Fruit fly (Drosophila melanogaster) whole organism, prepupa: ENCODE measurements around the gene CG4968.

ENCODE experiments used
- CG16779 ChIP-seq: fragments of 200-800 bp; sonication (Bioruptor generic); optimal IDR thresholded peaks from 3 replicates; lab custom pipeline; 2017; ENCODE audit warnings: missing biosample characterization, mild to moderate bottlenecking, missing genetic modification characterization
- CG6854 ChIP-seq: fragments of 200-800 bp; sonication (Bioruptor generic); optimal IDR thresholded peaks from 2 replicates; lab custom pipeline; 2017; ENCODE audit warnings: missing biosample characterization, mild to moderate bottlenecking, missing genetic modification characterization
- CG8632 ChIP-seq: fragments of 200-800 bp; sonication (Bioruptor generic); optimal IDR thresholded peaks from 3 replicates; lab custom pipeline; 2016; ENCODE audit warnings: missing biosample characterization, missing genetic modification characterization
- Hr39 ChIP-seq: fragments of 200-800 bp; sonication (Bioruptor generic); optimal IDR thresholded peaks from 2 replicates; lab custom pipeline; 2016; ENCODE audit warnings: missing biosample characterization, missing genetic modification characterization
- OdsH ChIP-seq: fragments of 200-800 bp; sonication (Bioruptor generic); optimal IDR thresholded peaks from 3 replicates; lab custom pipeline; 2016; ENCODE audit warnings: missing biosample characterization, missing genetic modification characterization
- fd59A ChIP-seq: fragments of 200-800 bp; sonication (Bioruptor generic); optimal IDR thresholded peaks from 2 replicates; lab custom pipeline; 2017; ENCODE audit warnings: missing biosample characterization, mild to moderate bottlenecking, missing genetic modification characterization, missing genetic modification reagents

dm6 chr2L:10321612-10322011, 14.9 kb downstream of the CG4968 start:
- no peak for TF ChIP-seq Hr39 (GFP tag; lab: Kevin White, UChicago)
- no peak for TF ChIP-seq OdsH (GFP tag; lab: Kevin White, UChicago)
- no peak for TF ChIP-seq fd59A (GFP tag; lab: Kevin White, UChicago)
- no peak for TF ChIP-seq CG16779
- TF ChIP-seq CG8632 (GFP tag; lab: Kevin White, UChicago) = no peak
- no peak for TF ChIP-seq CG6854
